Worm (Caenorhabditis elegans) whole organism, young adult: ENCODE results near the gene acer-1.

Experiments
- B0035.1 ChIP-seq: sonication (generic microtip); optimal IDR thresholded peaks from 2 replicates; lab custom pipeline; 2016; ENCODE audit warnings: missing genetic modification characterization, mild to moderate bottlenecking, missing compliant biosample characterization, missing genotype, missing genetic modification reagents
- B0261.1 ChIP-seq: sonication (generic microtip); optimal IDR thresholded peaks from 2 replicates; lab custom pipeline; 2016; ENCODE audit warnings: mild to moderate bottlenecking, missing genetic modification characterization, moderate library complexity, missing compliant biosample characterization
- C06A6.2 ChIP-seq: fragments of 200-800 bp; sonication (Bioruptor generic); conservative IDR thresholded peaks from 2 replicates; pipeline ENCODE4 v1.3.6; 2022; ENCODE audit warnings: missing genetic modification characterization, missing compliant biosample characterization
- C17E4.6 ChIP-seq: fragments of 200-800 bp; sonication (Bioruptor generic); IDR thresholded peaks from 2 replicates; pipeline ENCODE4 v1.3.6; 2022; ENCODE audit warnings: missing genetic modification reagents, missing genetic modification characterization, missing compliant biosample characterization
- F10E7.11 ChIP-seq: sonication (generic microtip); optimal IDR thresholded peaks from 2 replicates; lab custom pipeline; 2017; ENCODE audit warnings: mild to moderate bottlenecking, missing genetic modification characterization, moderate library complexity, missing compliant biosample characterization
- F22D6.2 ChIP-seq: sonication (generic microtip); optimal IDR thresholded peaks from 2 replicates; lab custom pipeline; 2016; ENCODE audit warnings: mild to moderate bottlenecking, missing genetic modification characterization, missing compliant biosample characterization
- F52B5.7 ChIP-seq: sonication (generic microtip); optimal IDR thresholded peaks from 2 replicates; lab custom pipeline; 2016; ENCODE audit warnings: mild to moderate bottlenecking, missing genetic modification characterization, missing compliant biosample characterization
- F55B11.4 ChIP-seq: sonication (generic microtip); optimal IDR thresholded peaks from 2 replicates; lab custom pipeline; 2016; ENCODE audit warnings: missing compliant biosample characterization, missing genetic modification characterization, borderline replicate concordance; ENCODE audit not compliant: insufficient read depth
- akir-1 ChIP-seq: fragments of 200-800 bp; sonication (Bioruptor generic); optimal IDR thresholded peaks from 2 replicates; lab custom pipeline; 2018; ENCODE audit warnings: mild to moderate bottlenecking, missing genetic modification characterization, moderate library complexity, missing compliant biosample characterization
- ama-1 ChIP-seq, 3 experiments: fragments of 150-350 bp in 1 of 3; sonication (generic microtip) in 2 of 3; optimal IDR thresholded peaks; 2 replicates each; lab custom pipeline; 2014 to 2018; ENCODE audit warnings: missing biosample characterization in 2 of 3, missing genetic modification characterization in 2 of 3, missing genetic modification reagents in 2 of 3
- atf-7 ChIP-seq: sonication (generic microtip); optimal IDR thresholded peaks from 2 replicates; lab custom pipeline; 2017; ENCODE audit warnings: mild to moderate bottlenecking, missing genetic modification characterization, missing compliant biosample characterization
- cebp-1 ChIP-seq, 2 experiments: fragments of 200-800 bp in 1 of 2; sonication (Bioruptor generic) in 1 of 2; sonication (generic microtip) in 1 of 2; IDR thresholded peaks in 1 of 2; optimal IDR thresholded peaks in 1 of 2; 2 replicates each; pipeline versions ENCODE4 v1.3.6 to Lab custom; 2017 to 2022; ENCODE audit warnings: missing compliant biosample characterization in 2 of 2, missing genetic modification characterization in 2 of 2, mild to moderate bottlenecking in 1 of 2, missing genetic modification reagents in 1 of 2, moderate library complexity in 1 of 2
- ceh-27 ChIP-seq: fragments of 200-800 bp; sonication (Bioruptor generic); optimal IDR thresholded peaks from 2 replicates; lab custom pipeline; 2018; ENCODE audit warnings: mild to moderate bottlenecking, missing genetic modification characterization, moderate library complexity, missing compliant biosample characterization
- ceh-40 ChIP-seq: fragments of 200-800 bp; sonication (Bioruptor generic); IDR thresholded peaks from 2 replicates; pipeline ENCODE4 v1.3.6; 2022; ENCODE audit warnings: missing genetic modification characterization, missing compliant biosample characterization
- ceh-58 ChIP-seq: fragments of 200-800 bp; sonication (Bioruptor generic); IDR thresholded peaks from 2 replicates; pipeline ENCODE4 v1.3.6; 2022; ENCODE audit warnings: missing genetic modification characterization, missing compliant biosample characterization
- chd-7 ChIP-seq: sonication (generic microtip); optimal IDR thresholded peaks from 2 replicates; lab custom pipeline; 2016; ENCODE audit warnings: mild to moderate bottlenecking, missing genetic modification characterization, moderate library complexity, missing compliant biosample characterization
- dox-1 ChIP-seq: fragments of 200-800 bp; sonication (Bioruptor generic); IDR thresholded peaks from 2 replicates; pipeline ENCODE4 v1.3.6; 2022; ENCODE audit warnings: missing genetic modification reagents, missing genetic modification characterization, missing compliant biosample characterization
- dpff-1 ChIP-seq: sonication (generic microtip); optimal IDR thresholded peaks from 2 replicates; lab custom pipeline; 2017; ENCODE audit warnings: mild to moderate bottlenecking, missing genetic modification characterization, missing compliant biosample characterization
- egl-18 ChIP-seq: fragments of 200-800 bp; sonication (Bioruptor generic); IDR thresholded peaks from 2 replicates; pipeline ENCODE4 v1.3.6; 2022; ENCODE audit warnings: missing genetic modification reagents, missing genetic modification characterization, missing compliant biosample characterization
- egrh-3 ChIP-seq: fragments of 200-800 bp; sonication (Bioruptor generic); IDR thresholded peaks from 2 replicates; pipeline ENCODE4 v1.3.6; 2022; ENCODE audit warnings: missing genetic modification reagents, missing genetic modification characterization, missing compliant biosample characterization
- ekl-4 ChIP-seq: fragments of 200-800 bp; sonication (Bioruptor generic); IDR thresholded peaks from 2 replicates; pipeline ENCODE4 v1.3.6; 2022; ENCODE audit warnings: missing genetic modification reagents, missing genetic modification characterization, missing compliant biosample characterization
- fkh-3 ChIP-seq: sonication (generic microtip); optimal IDR thresholded peaks from 2 replicates; lab custom pipeline; 2016; ENCODE audit warnings: mild to moderate bottlenecking, missing genetic modification characterization, missing compliant biosample characterization
- hlh-26 ChIP-seq: fragments of 200-800 bp; sonication (Bioruptor generic); conservative IDR thresholded peaks from 2 replicates; pipeline ENCODE4 v1.3.6; 2022; ENCODE audit warnings: missing genetic modification reagents, missing genetic modification characterization, missing compliant biosample characterization
- let-526 ChIP-seq: fragments of 200-800 bp; sonication (Bioruptor generic); IDR thresholded peaks from 2 replicates; pipeline ENCODE4 v1.3.6; 2022; ENCODE audit warnings: missing genetic modification reagents, missing genetic modification characterization, missing compliant biosample characterization
- let-607 ChIP-seq, 2 experiments: fragments of 200-800 bp in 1 of 2; sonication (Bioruptor generic) in 1 of 2; sonication (generic microtip) in 1 of 2; optimal IDR thresholded peaks; 2 replicates each; lab custom pipeline; 2016 to 2018; ENCODE audit warnings: mild to moderate bottlenecking in 2 of 2, missing compliant biosample characterization in 2 of 2, missing genetic modification characterization in 2 of 2, moderate library complexity in 2 of 2, missing genotype in 1 of 2
- lin-35 ChIP-seq, 3 experiments: fragments of 150-350 bp in 2 of 3; sonication (generic microtip) in 1 of 3; optimal IDR thresholded peaks; 2 replicates each; lab custom pipeline; 2014 to 2018; ENCODE audit warnings: missing biosample characterization in 3 of 3, missing genetic modification characterization in 3 of 3, missing genetic modification reagents in 3 of 3
- lir-1 ChIP-seq: fragments of 200-800 bp; sonication (Bioruptor generic); conservative IDR thresholded peaks from 2 replicates; pipeline ENCODE4 v1.3.6; 2022; ENCODE audit warnings: missing genetic modification reagents, missing genetic modification characterization, missing compliant biosample characterization
- lsy-27 ChIP-seq: sonication (generic microtip); optimal IDR thresholded peaks from 2 replicates; lab custom pipeline; 2017; ENCODE audit warnings: missing genetic modification characterization, mild to moderate bottlenecking, missing compliant biosample characterization, antibody characterized with exemption, missing genotype, borderline replicate concordance; ENCODE audit not compliant: insufficient read depth
- madf-6 ChIP-seq: fragments of 200-800 bp; sonication (Bioruptor generic); IDR thresholded peaks from 2 replicates; pipeline ENCODE4 v1.3.6; 2022; ENCODE audit warnings: missing genetic modification reagents, missing genetic modification characterization, missing compliant biosample characterization
- mes-4 ChIP-seq: sonication (generic microtip); optimal IDR thresholded peaks from 2 replicates; lab custom pipeline; 2016; ENCODE audit warnings: missing genotype, missing genetic modification characterization, missing compliant biosample characterization
- nfya-2 ChIP-seq: fragments of 200-800 bp; sonication (Bioruptor generic); IDR thresholded peaks from 2 replicates; pipeline ENCODE4 v1.3.6; 2022; ENCODE audit warnings: missing genetic modification reagents, missing genetic modification characterization, missing compliant biosample characterization
- nfyb-1 ChIP-seq: fragments of 200-800 bp; sonication (Bioruptor generic); IDR thresholded peaks from 2 replicates; pipeline ENCODE4 v1.3.6; 2022; ENCODE audit warnings: missing genetic modification reagents, missing genetic modification characterization, missing compliant biosample characterization
- nhr-120 ChIP-seq: fragments of 200-800 bp; sonication (Bioruptor generic); IDR thresholded peaks from 2 replicates; pipeline ENCODE4 v1.3.6; 2022; ENCODE audit warnings: missing genetic modification characterization, missing compliant biosample characterization
- nhr-179 ChIP-seq: sonication (generic microtip); optimal IDR thresholded peaks from 2 replicates; lab custom pipeline; 2016; ENCODE audit warnings: mild to moderate bottlenecking, missing genetic modification characterization, missing compliant biosample characterization
- pbrm-1 ChIP-seq: fragments of 200-800 bp; sonication (Bioruptor generic); IDR thresholded peaks from 2 replicates; pipeline ENCODE4 v1.3.6; 2022; ENCODE audit warnings: missing genetic modification reagents, missing genetic modification characterization, missing compliant biosample characterization
- pha-4 ChIP-seq: fragments of 150-350 bp; sonication (generic microtip); optimal IDR thresholded peaks from 2 replicates; lab custom pipeline; 2014; ENCODE audit warnings: missing biosample characterization, missing genetic modification reagents, missing genetic modification characterization
- rcor-1 ChIP-seq: fragments of 200-800 bp; sonication (Bioruptor generic); IDR thresholded peaks from 2 replicates; pipeline ENCODE4 v1.3.6; 2022; ENCODE audit warnings: missing genetic modification reagents, missing genetic modification characterization, missing compliant biosample characterization
- rpc-1 ChIP-seq, 2 experiments: fragments of 150-350 bp in 1 of 2; sonication (generic microtip) in 1 of 2; optimal IDR thresholded peaks; 2 replicates each; lab custom pipeline; 2014 to 2018; ENCODE audit warnings: missing biosample characterization in 1 of 2, missing genetic modification characterization in 1 of 2, missing genetic modification reagents in 1 of 2, missing genotype in 1 of 2
- sea-2 ChIP-seq: fragments of 200-800 bp; sonication (Bioruptor generic); IDR thresholded peaks from 2 replicates; pipeline ENCODE4 v1.3.6; 2022; ENCODE audit warnings: missing genetic modification characterization, missing compliant biosample characterization
- snpc-1.1 ChIP-seq: sonication (generic microtip); optimal IDR thresholded peaks from 2 replicates; lab custom pipeline; 2017; ENCODE audit warnings: missing genetic modification characterization, mild to moderate bottlenecking, missing compliant biosample characterization, antibody characterized with exemption, moderate library complexity, missing genotype, missing genetic modification reagents; ENCODE audit not compliant: insufficient read depth
- snpc-1.3 ChIP-seq: sonication (generic microtip); optimal IDR thresholded peaks from 2 replicates; lab custom pipeline; 2017; ENCODE audit warnings: missing genetic modification characterization, mild to moderate bottlenecking, missing compliant biosample characterization, antibody characterized with exemption, moderate library complexity, missing genotype, missing genetic modification reagents; ENCODE audit not compliant: insufficient read depth
- tbp1 ChIP-seq: fragments of 200-800 bp; sonication (Bioruptor generic); optimal IDR thresholded peaks from 2 replicates; lab custom pipeline; 2018; ENCODE audit warnings: mild to moderate bottlenecking, missing genetic modification characterization, missing compliant biosample characterization
- tlf-1 ChIP-seq: fragments of 200-800 bp; sonication (Bioruptor generic); optimal IDR thresholded peaks from 2 replicates; lab custom pipeline; 2018; ENCODE audit warnings: mild to moderate bottlenecking, missing genetic modification characterization, missing compliant biosample characterization
- unc-62 ChIP-seq: fragments of 150-350 bp; optimal IDR thresholded peaks from 2 replicates; lab custom pipeline; 2014; ENCODE audit warnings: missing biosample characterization, missing genetic modification reagents, missing genetic modification characterization
- ztf-28 ChIP-seq: fragments of 200-800 bp; sonication (Bioruptor generic); IDR thresholded peaks from 2 replicates; pipeline ENCODE4 v1.3.6; 2022; ENCODE audit warnings: missing genetic modification reagents, missing genetic modification characterization, missing compliant biosample characterization
- ztf-3 ChIP-seq: fragments of 200-800 bp; sonication (Bioruptor generic); optimal IDR thresholded peaks from 2 replicates; lab custom pipeline; 2018; ENCODE audit warnings: mild to moderate bottlenecking, missing genetic modification characterization, missing compliant biosample characterization
- ztf-6 ChIP-seq: fragments of 200-800 bp; sonication (Bioruptor generic); IDR thresholded peaks from 2 replicates; pipeline ENCODE4 v1.3.6; 2022; ENCODE audit warnings: missing genetic modification reagents, missing genetic modification characterization, missing compliant biosample characterization

acer-1 gene

DNA sequence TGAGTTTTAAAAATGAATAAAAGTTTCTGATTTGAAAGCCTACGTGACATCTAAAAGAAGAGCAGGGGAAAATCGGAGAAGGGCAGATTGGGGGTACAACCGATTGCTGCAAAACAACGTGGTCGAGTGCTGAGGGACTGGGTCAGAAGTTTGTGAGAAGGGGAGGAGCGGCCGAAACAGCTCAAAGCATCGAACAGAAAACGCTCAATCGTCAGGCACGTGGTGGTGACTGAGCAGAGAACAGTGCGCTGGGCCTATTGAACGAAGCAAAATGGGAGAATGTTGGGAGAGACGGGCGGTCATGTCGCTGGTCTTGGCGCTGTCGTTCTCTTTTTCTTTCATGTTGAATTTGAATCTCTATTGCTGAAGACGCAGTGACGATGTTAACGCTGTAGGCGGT lies 976 bp upstream of the acer-1 start (continued):
- TF ChIP-seq ztf-6 (GFP tag; lab: Robert Waterston, UW), result no peak
- no peak for TF ChIP-seq akir-1 (GFP tag; lab: Kevin White, UChicago)
- TF ChIP-seq tlf-1, result peak; percentile 46
- no peak for TF ChIP-seq C17E4.6 (GFP tag; lab: Robert Waterston, UW)
- TF ChIP-seq ceh-27, result no peak
- no peak for TF ChIP-seq ceh-58 (GFP tag; lab: Robert Waterston, UW)
- no peak for TF ChIP-seq rpc-1 (optimal IDR thresholded peaks at IDR 0.05; lab: Kevin White, UChicago)
- no peak for TF ChIP-seq rpc-1 (tag; optimal IDR thresholded peaks at IDR 0.05; lab: Kevin White, UChicago)
- TF ChIP-seq F55B11.4 (tag; lab: Kevin White, UChicago), result no peak
- TF ChIP-seq madf-6 (GFP tag; lab: Robert Waterston, UW), result 0 out of 2 replicates have a peak, but pooled peaks have one; percentile 39
- no peak for TF ChIP-seq egl-18
- TF ChIP-seq unc-62, result no peak
- no peak for TF ChIP-seq cebp-1 (GFP tag; IDR thresholded peaks at IDR 0.05; lab: Robert Waterston, UW)
- TF ChIP-seq cebp-1 (tag; optimal IDR thresholded peaks at IDR 0.05; lab: Kevin White, UChicago), result peak; percentile 75
- TF ChIP-seq pbrm-1 (GFP tag; lab: Robert Waterston, UW), result no peak
- no peak for TF ChIP-seq sea-2 (GFP tag; lab: Robert Waterston, UW)
- TF ChIP-seq fkh-3 (tag; lab: Kevin White, UChicago), result no peak
- no peak for TF ChIP-seq nhr-179 (tag; lab: Kevin White, UChicago)
- 0 out of 2 replicates have a peak, but pooled peaks have one; percentile 6 for TF ChIP-seq rcor-1
- peak; percentile 43; the same call in 1 of the 2 replicates for TF ChIP-seq dox-1
- peak in 1 of 3 experiments; percentile 49 for TF ChIP-seq lin-35 (GFP tag; optimal IDR thresholded peaks at IDR 0.05; lab: Kevin White, UChicago)
- no peak for TF ChIP-seq let-607 (tag; optimal IDR thresholded peaks at IDR 0.05; lab: Kevin White, UChicago)
- TF ChIP-seq F22D6.2, result peak; percentile 9
- no peak for TF ChIP-seq B0261.1 (tag; lab: Kevin White, UChicago)
- no peak for TF ChIP-seq snpc-1.1
- TF ChIP-seq F52B5.7 (tag; lab: Kevin White, UChicago), result no peak
- 0 out of 2 replicates have a peak, but pooled peaks have one; percentile 60 for TF ChIP-seq nfyb-1 (GFP tag; lab: Robert Waterston, UW)
- no peak for TF ChIP-seq nfya-2
- no peak for TF ChIP-seq lsy-27
- peak; percentile 60 for TF ChIP-seq egrh-3
- TF ChIP-seq let-526 (GFP tag; lab: Robert Waterston, UW), result 0 out of 2 replicates have a peak, but pooled peaks have one; percentile 42
- TF ChIP-seq dpff-1 (tag; lab: Kevin White, UChicago), result no peak
- no peak for TF ChIP-seq hlh-26
- TF ChIP-seq ama-1 (optimal IDR thresholded peaks at IDR 0.05; lab: Kevin White, UChicago), result peak; percentile 66
- no peak for TF ChIP-seq ama-1 (GFP tag; optimal IDR thresholded peaks at IDR 0.05; lab: Kevin White, UChicago)
- no peak for TF ChIP-seq F10E7.11 (tag; lab: Kevin White, UChicago)
- TF ChIP-seq ztf-3 (GFP tag; lab: Kevin White, UChicago), result peak; percentile 52
- TF ChIP-seq C06A6.2 (GFP tag; lab: Robert Waterston, UW), result peak; percentile 48
- TF ChIP-seq lir-1 (GFP tag; lab: Robert Waterston, UW), result no peak
- TF ChIP-seq ceh-40 (GFP tag; lab: Robert Waterston, UW), result no peak
- no peak for TF ChIP-seq snpc-1.3
- no peak for TF ChIP-seq ekl-4 (GFP tag; lab: Robert Waterston, UW)
- no peak for TF ChIP-seq B0035.1 (tag; lab: Kevin White, UChicago)
- peak; percentile 68 for TF ChIP-seq chd-7 (tag; lab: Kevin White, UChicago)
- TF ChIP-seq mes-4 (tag; lab: Kevin White, UChicago), result no peak
- no peak for TF ChIP-seq pha-4 (tag; lab: Kevin White, UChicago)
- TF ChIP-seq nhr-120 (GFP tag; lab: Robert Waterston, UW), result no peak
- peak; percentile 22 for TF ChIP-seq tbp1 (GFP tag; lab: Kevin White, UChicago)
- TF ChIP-seq ztf-28 (GFP tag; lab: Robert Waterston, UW), result no peak
- no peak for TF ChIP-seq atf-7
